Worm (Caenorhabditis elegans): ENCODE data around the gene Y81B9A.2.

- TF ChIP-seq hlh-30 (tag; optimal IDR thresholded peaks at IDR 0.05; ENCODE audit: insufficient read depth) (no peak), ceh-9 (tag; optimal IDR thresholded peaks at IDR 0.05) (no peak), K09A11.1 (tag; optimal IDR thresholded peaks at IDR 0.05; ENCODE audit: insufficient read depth) (no peak), ama-1 (optimal IDR thresholded peaks at IDR 0.05) (no peak)
These were observed 3.1 kb upstream of the Y81B9A.2 start, which contains the start of gene Y81B9A.4 for ce11 chrX:9180823-9181222.
